Worm (Caenorhabditis elegans) whole organism, L4/young adult: ENCODE results near the gene clec-171.

ENCODE experiments used
- W03F9.2 ChIP-seq: fragments of 150-350 bp; optimal IDR thresholded peaks from 2 replicates; lab custom pipeline; 2014; ENCODE audit warnings: missing biosample characterization, missing genetic modification characterization
- dao-5 ChIP-seq: sonication (generic microtip); optimal IDR thresholded peaks from 2 replicates; lab custom pipeline; 2016; ENCODE audit warnings: missing genotype, missing genetic modification characterization, moderate library complexity, missing compliant biosample characterization
- him-1 ChIP-seq: sonication (generic microtip); optimal IDR thresholded peaks from 2 replicates; lab custom pipeline; 2016; ENCODE audit warnings: missing genotype, missing genetic modification reagents, missing genetic modification characterization, missing compliant biosample characterization

ce11 chrIV:1409941-1410340, 17.2 kb downstream of the clec-171 start, which contains the start of gene rpc-11:
- no peak for TF ChIP-seq him-1
- no peak for TF ChIP-seq dao-5 (tag; lab: Kevin White, UChicago)
- no peak for TF ChIP-seq W03F9.2 (tag; lab: Kevin White, UChicago)
